Worm (Caenorhabditis elegans) whole organism, L1 larva: Measurements from ENCODE around the gene T20F7.3.
"Not testable (repeated sequence)": the region's sequence is repeated elsewhere in the genome, so short reads cannot be mapped to it uniquely, and the experiment has no call there.

Source experiments
- C16A3.4 ChIP-seq: fragments of 150-350 bp; optimal IDR thresholded peaks from 2 replicates; lab custom pipeline; 2014; ENCODE audit warnings: missing biosample characterization, missing genetic modification characterization
- C34B4.2 ChIP-seq: sonication (generic microtip); optimal IDR thresholded peaks from 2 replicates; lab custom pipeline; 2017; ENCODE audit warnings: mild to moderate bottlenecking, missing genetic modification characterization, missing compliant biosample characterization
- F16B12.6 ChIP-seq: fragments of 150-350 bp; optimal IDR thresholded peaks from 2 replicates; lab custom pipeline; 2014; ENCODE audit warnings: missing biosample characterization, missing genetic modification characterization
- aha-1 ChIP-seq: fragments of 150-350 bp; optimal IDR thresholded peaks from 2 replicates; lab custom pipeline; 2014; ENCODE audit warnings: missing biosample characterization, missing genetic modification characterization
- alr-1 ChIP-seq: fragments of 200-800 bp; sonication (Bioruptor generic); optimal IDR thresholded peaks from 2 replicates; lab custom pipeline; 2018; ENCODE audit warnings: borderline replicate concordance, mild to moderate bottlenecking, missing genetic modification characterization, missing compliant biosample characterization
- aly-2 ChIP-seq: fragments of 150-350 bp; optimal IDR thresholded peaks from 2 replicates; lab custom pipeline; 2014; ENCODE audit warnings: missing biosample characterization, missing genetic modification characterization
- ceh-82 ChIP-seq, 3 experiments: fragments of 150-350 bp in 1 of 3; sonication (generic microtip) in 2 of 3; optimal IDR thresholded peaks; 2 replicates each; lab custom pipeline; 2014 to 2017; ENCODE audit warnings: missing biosample characterization in 3 of 3, missing genetic modification characterization in 3 of 3
- dpl-1 ChIP-seq, 3 experiments: fragments of 150-350 bp in 2 of 3; sonication (generic microtip) in 1 of 3; optimal IDR thresholded peaks; 2 replicates each; lab custom pipeline; 2014 to 2017; ENCODE audit warnings: missing biosample characterization in 3 of 3, missing genetic modification characterization in 3 of 3, missing genetic modification reagents in 3 of 3
- efl-1 ChIP-seq, 4 experiments: fragments of 150-350 bp; optimal IDR thresholded peaks in 3 of 4; peaks in 1 of 4; 1 replicate in 1 of 4; 2 replicates in 3 of 4; lab custom pipeline; 2014; ENCODE audit warnings: missing biosample characterization in 2 of 4, missing genetic modification characterization in 2 of 4, missing genetic modification reagents in 2 of 4
- egl-27 ChIP-seq, 2 experiments: fragments of 150-350 bp in 1 of 2; sonication (generic microtip); optimal IDR thresholded peaks; 3 replicates each; lab custom pipeline; 2017 to 2018; ENCODE audit warnings: missing biosample characterization in 2 of 2, missing genetic modification characterization in 2 of 2, missing genetic modification reagents in 2 of 2
- elt-2 ChIP-seq: sonication (generic microtip); optimal IDR thresholded peaks from 2 replicates; lab custom pipeline; 2016; ENCODE audit warnings: missing genetic modification characterization, mild to moderate bottlenecking, inconsistent platforms, missing compliant biosample characterization, missing genetic modification reagents
- elt-3 ChIP-seq, 6 experiments: fragments of 150-350 bp in 1 of 6; sonication (generic microtip); optimal IDR thresholded peaks; 2 replicates each; lab custom pipeline; 2017 to 2018; ENCODE audit warnings: missing biosample characterization in 6 of 6, missing genetic modification characterization in 6 of 6, inconsistent platforms in 1 of 6
- fkh-10 ChIP-seq: sonication (generic microtip); optimal IDR thresholded peaks from 2 replicates; lab custom pipeline; 2017; ENCODE audit warnings: missing biosample characterization, missing genetic modification reagents, missing genetic modification characterization
- fkh-4 ChIP-seq: sonication (generic microtip); optimal IDR thresholded peaks from 2 replicates; lab custom pipeline; 2016; ENCODE audit warnings: missing compliant biosample characterization, missing genetic modification characterization, borderline replicate concordance
- grh-1 ChIP-seq: fragments of 200-800 bp; sonication (Bioruptor generic); IDR thresholded peaks from 2 replicates; pipeline ENCODE4 v1.3.6; 2022; ENCODE audit warnings: missing genetic modification reagents, missing genetic modification characterization, missing compliant biosample characterization
- hlh-17 ChIP-seq: fragments of 200-800 bp; sonication (Bioruptor generic); optimal IDR thresholded peaks from 2 replicates; lab custom pipeline; 2018; ENCODE audit warnings: missing genetic modification characterization, mild to moderate bottlenecking, missing compliant biosample characterization, moderate library complexity, borderline replicate concordance
- hlh-4 ChIP-seq: sonication (generic microtip); optimal IDR thresholded peaks from 2 replicates; lab custom pipeline; 2016; ENCODE audit warnings: mild to moderate bottlenecking, missing genetic modification characterization, missing compliant biosample characterization
- hpl-2 ChIP-seq: fragments of 150-350 bp; optimal IDR thresholded peaks from 2 replicates; lab custom pipeline; 2014; ENCODE audit warnings: missing biosample characterization, missing genetic modification reagents, missing genetic modification characterization
- irx-1 ChIP-seq: sonication (generic microtip); optimal IDR thresholded peaks from 2 replicates; lab custom pipeline; 2016; ENCODE audit warnings: missing genetic modification characterization, missing compliant biosample characterization
- lin-15B ChIP-seq: fragments of 150-350 bp; sonication (generic microtip); optimal IDR thresholded peaks from 3 replicates; lab custom pipeline; 2014; ENCODE audit warnings: missing biosample characterization, missing genetic modification characterization
- lsy-2 ChIP-seq, 2 experiments: fragments of 150-350 bp; optimal IDR thresholded peaks; 2 replicates each; lab custom pipeline; 2014; ENCODE audit warnings: missing biosample characterization in 2 of 2, missing genetic modification characterization in 2 of 2
- mab-9 ChIP-seq: fragments of 200-800 bp; sonication (Bioruptor generic); IDR thresholded peaks from 2 replicates; pipeline ENCODE4 v1.3.6; 2022; ENCODE audit warnings: missing genetic modification reagents, missing genetic modification characterization, missing compliant biosample characterization
- nhr-12 ChIP-seq: sonication (generic microtip); optimal IDR thresholded peaks from 2 replicates; lab custom pipeline; 2017; ENCODE audit warnings: missing biosample characterization, missing genetic modification characterization
- nhr-19 ChIP-seq: fragments of 200-800 bp; sonication (Bioruptor generic); conservative IDR thresholded peaks from 2 replicates; pipeline ENCODE4 v1.3.6; 2022; ENCODE audit warnings: missing genetic modification characterization, missing compliant biosample characterization
- nhr-20 ChIP-seq: sonication (generic microtip); optimal IDR thresholded peaks from 2 replicates; lab custom pipeline; 2016; ENCODE audit warnings: mild to moderate bottlenecking, missing genetic modification characterization, missing compliant biosample characterization
- nhr-47 ChIP-seq: sonication (generic microtip); optimal IDR thresholded peaks from 2 replicates; lab custom pipeline; 2016; ENCODE audit warnings: mild to moderate bottlenecking, missing genetic modification characterization, moderate library complexity, missing compliant biosample characterization
- nhr-71 ChIP-seq: sonication (generic microtip); optimal IDR thresholded peaks from 2 replicates; lab custom pipeline; 2016; ENCODE audit warnings: mild to moderate bottlenecking, missing genetic modification characterization, moderate library complexity, missing compliant biosample characterization
- nhr-77 ChIP-seq: fragments of 150-350 bp; optimal IDR thresholded peaks from 2 replicates; lab custom pipeline; 2014; ENCODE audit warnings: missing biosample characterization, missing genetic modification characterization
- nhr-84 ChIP-seq: sonication (generic microtip); optimal IDR thresholded peaks from 2 replicates; lab custom pipeline; 2017; ENCODE audit warnings: missing biosample characterization, missing genetic modification characterization
- nhr-85 ChIP-seq: sonication (generic microtip); peaks from one replicate; lab custom pipeline; 2016; ENCODE audit warnings: missing genetic modification characterization, inconsistent platforms, missing compliant biosample characterization
- nhr-90 ChIP-seq: sonication (generic microtip); optimal IDR thresholded peaks from 2 replicates; lab custom pipeline; 2016; ENCODE audit warnings: mild to moderate bottlenecking, missing genetic modification characterization, missing compliant biosample characterization; ENCODE audit not compliant: poor library complexity
- pqm-1 ChIP-seq: sonication (generic microtip); optimal IDR thresholded peaks from 3 replicates; lab custom pipeline; 2017; ENCODE audit warnings: missing biosample characterization, missing genetic modification characterization
- rnt-1 ChIP-seq: sonication (generic microtip); optimal IDR thresholded peaks from 2 replicates; lab custom pipeline; 2016; ENCODE audit warnings: mild to moderate bottlenecking, missing genetic modification characterization, moderate library complexity, missing compliant biosample characterization
- skn-1 ChIP-seq: fragments of 150-350 bp; optimal IDR thresholded peaks from 2 replicates; lab custom pipeline; 2014; ENCODE audit warnings: missing biosample characterization, missing genetic modification characterization
- snpc-4 ChIP-seq: fragments of 150-350 bp; optimal IDR thresholded peaks from 2 replicates; lab custom pipeline; 2014; ENCODE audit warnings: missing biosample characterization, missing genetic modification characterization
- sptf-1 ChIP-seq: fragments of 150-350 bp; optimal IDR thresholded peaks from 2 replicates; lab custom pipeline; 2014; ENCODE audit warnings: missing biosample characterization, missing genetic modification characterization
- tlp-1 ChIP-seq: fragments of 150-350 bp; optimal IDR thresholded peaks from 2 replicates; lab custom pipeline; 2014; ENCODE audit warnings: missing biosample characterization, missing genetic modification characterization
- unc-130 ChIP-seq: fragments of 150-350 bp; optimal IDR thresholded peaks from 2 replicates; lab custom pipeline; 2017; ENCODE audit warnings: missing biosample characterization, missing genetic modification characterization, inconsistent platforms
- unc-62 ChIP-seq: fragments of 150-350 bp; optimal IDR thresholded peaks from 2 replicates; lab custom pipeline; 2014; ENCODE audit warnings: missing biosample characterization, missing genetic modification reagents, missing genetic modification characterization
- vab-15 ChIP-seq: sonication (generic microtip); optimal IDR thresholded peaks from 2 replicates; lab custom pipeline; 2017; ENCODE audit warnings: missing genotype, mild to moderate bottlenecking, missing genetic modification characterization, missing compliant biosample characterization
- zag-1 ChIP-seq: fragments of 150-350 bp; optimal IDR thresholded peaks from 2 replicates; lab custom pipeline; 2014; ENCODE audit warnings: missing biosample characterization, missing genetic modification characterization
- ztf-4 ChIP-seq: fragments of 150-350 bp; optimal IDR thresholded peaks from 2 replicates; lab custom pipeline; 2014; ENCODE audit warnings: missing biosample characterization, missing genetic modification characterization

The T20F7.3 gene

DNA sequence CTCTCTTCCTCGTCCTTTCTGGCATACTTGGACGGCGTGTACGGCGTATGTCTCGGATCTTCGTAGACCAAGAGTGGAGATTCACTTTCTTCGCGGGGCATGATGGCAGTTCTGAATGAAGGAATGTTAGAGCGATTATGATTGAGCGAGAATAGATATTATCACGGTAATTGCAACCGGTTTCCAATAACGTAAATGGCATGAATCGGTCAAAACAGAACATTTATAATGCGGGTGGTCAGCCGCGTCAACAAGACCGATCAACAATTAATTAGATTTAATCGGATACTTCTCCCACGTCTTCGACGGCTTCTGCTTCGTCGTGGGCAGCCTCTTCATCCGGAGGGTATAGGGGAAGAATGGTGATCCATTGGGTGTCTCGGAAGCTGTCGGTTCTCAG, 25.5 kb upstream of the T20F7.3 start, which contains the start of gene F41G4.13:
TSS of gene F41G4.13 (minus strand) at position 101 of the 400 bp plus-strand sequence.
- TF ChIP-seq sptf-1, nhr-90, fkh-10: not testable (repeated sequence)

DNA sequence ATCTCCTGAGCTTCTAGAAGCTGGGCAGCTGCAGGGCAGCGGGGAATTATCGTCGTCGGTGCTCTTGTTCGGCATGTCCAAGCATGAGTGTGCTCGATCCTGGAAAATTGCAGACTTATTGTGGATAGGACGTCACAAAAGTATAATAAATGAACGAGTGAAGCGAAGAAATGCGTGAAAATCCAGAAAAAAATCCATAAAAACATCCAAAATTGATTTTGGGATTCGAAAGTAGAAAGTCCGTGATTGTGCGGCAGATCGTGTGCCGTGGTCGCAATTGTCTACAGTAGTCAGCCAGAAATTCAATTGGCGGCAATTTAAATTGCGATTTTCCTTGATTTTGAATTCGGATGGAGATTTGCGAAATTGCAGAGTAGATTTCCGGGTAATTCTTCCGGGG, 23.9 kb upstream of the T20F7.3 start, which contains the start of gene F41G4.7:
TSS of gene F41G4.7 (minus strand) at position 101 of the 400 bp plus-strand sequence.
- TF ChIP-seq hpl-2 (GFP tag; lab: Kevin White, UChicago) (no peak), nhr-20 (tag; lab: Kevin White, UChicago) (no peak), nhr-12 (tag; lab: Kevin White, UChicago) (no peak), lsy-2 (tag; optimal IDR thresholded peaks at IDR 0.05; lab: Kevin White, UChicago) (no peak), efl-1 (optimal IDR thresholded peaks at IDR 0.05; lab: Kevin White, UChicago) (no peak), efl-1 (GFP tag; optimal IDR thresholded peaks at IDR 0.05 in 1 of 2; lab: Kevin White, UChicago) (no peak), grh-1 (GFP tag; lab: Robert Waterston, UW) (no peak), pqm-1 (tag; lab: Kevin White, UChicago) (no peak), lin-15B (tag; lab: Kevin White, UChicago) (no peak)

DNA sequence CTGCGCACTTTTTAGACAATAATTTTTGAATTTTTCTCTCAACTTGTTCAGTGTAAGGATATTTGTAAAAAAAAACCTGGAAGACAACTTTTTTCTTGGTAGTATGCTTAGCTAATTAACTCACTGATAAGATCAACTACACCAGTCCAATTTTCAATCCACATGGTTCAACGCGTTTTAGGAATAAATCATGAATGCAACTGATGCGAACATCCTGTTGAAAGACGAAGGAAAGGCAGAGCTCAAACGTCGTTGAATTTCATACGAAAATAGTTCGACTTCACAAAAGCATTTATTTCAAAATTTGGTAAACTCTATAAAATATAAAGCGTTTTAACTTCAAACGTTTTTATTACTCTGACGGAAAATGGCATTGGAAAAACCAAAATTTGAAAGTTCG, 19.5 kb upstream of the T20F7.3 start, which contains the start of gene dyla-1:
TSS of gene dyla-1 (plus strand) at position 301 of the 400 bp plus-strand sequence.
- TF ChIP-seq aha-1 (tag; lab: Kevin White, UChicago) (no peak), zag-1 (tag; lab: Kevin White, UChicago) (no peak)

DNA sequence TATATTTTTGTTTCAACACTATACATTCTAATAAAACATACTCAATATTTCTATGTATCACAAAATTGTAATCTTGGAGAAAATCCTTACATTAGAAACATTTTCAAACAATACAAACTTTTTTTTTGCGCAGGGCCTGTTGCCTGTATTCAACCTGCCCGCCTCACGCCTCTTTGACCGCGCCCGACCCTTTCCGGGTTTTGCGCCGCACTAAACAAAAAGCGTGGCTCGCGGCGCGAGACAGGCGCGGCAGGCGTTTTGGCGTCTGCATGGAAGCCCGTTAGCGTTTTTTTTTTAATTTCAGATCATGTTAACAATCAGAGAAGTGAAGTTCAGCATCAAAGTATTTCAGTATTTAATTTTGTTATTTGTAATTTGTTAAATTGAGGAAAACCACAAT, 17.3 kb upstream of the T20F7.3 start:
- no peak for TF ChIP-seq pqm-1 (tag; lab: Kevin White, UChicago)
- no peak for TF ChIP-seq aly-2 (tag; lab: Kevin White, UChicago)
- no peak for TF ChIP-seq elt-2
- TF ChIP-seq efl-1 (optimal IDR thresholded peaks at IDR 0.05; lab: Kevin White, UChicago), result no peak
- TF ChIP-seq efl-1 (GFP tag; optimal IDR thresholded peaks at IDR 0.05 in 1 of 2; lab: Kevin White, UChicago), result no peak
- TF ChIP-seq vab-15 (tag; lab: Kevin White, UChicago), result no peak
- TF ChIP-seq nhr-85, result no peak
- no peak for TF ChIP-seq nhr-71 (tag; lab: Kevin White, UChicago)

DNA sequence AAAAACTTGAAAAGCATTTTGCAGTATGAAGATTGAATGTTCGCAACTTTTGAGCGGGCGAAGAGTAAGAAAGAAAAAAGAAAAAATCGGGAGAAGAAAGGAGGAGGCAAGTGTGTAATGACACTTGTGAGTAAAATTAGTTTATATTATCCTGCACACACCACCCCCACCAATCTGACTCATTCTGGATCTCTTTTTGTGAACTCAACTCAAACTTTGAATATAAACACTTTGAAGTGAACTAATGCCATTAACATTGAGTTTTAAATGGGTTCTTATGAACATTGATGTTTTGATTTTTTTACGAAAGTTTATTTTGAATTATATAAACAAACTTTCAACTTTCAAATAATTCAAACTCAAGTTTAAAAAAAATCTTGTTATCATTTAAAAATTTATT, 15.3 kb upstream of the T20F7.3 start, which contains the start of gene F41G4.8:
TSS of gene F41G4.8 (minus strand) at position 101 of the 400 bp plus-strand sequence.
- TF ChIP-seq pqm-1 (tag; lab: Kevin White, UChicago), result no peak
- no peak for TF ChIP-seq rnt-1
- no peak for TF ChIP-seq snpc-4 (tag; lab: Kevin White, UChicago)
- no peak for TF ChIP-seq mab-9 (GFP tag; lab: Robert Waterston, UW)
- TF ChIP-seq nhr-47 (tag; lab: Kevin White, UChicago), result no peak
- TF ChIP-seq tlp-1 (tag; lab: Kevin White, UChicago), result no peak
- TF ChIP-seq ztf-4 (tag; lab: Kevin White, UChicago), result no peak
- no peak for TF ChIP-seq C16A3.4 (tag; lab: Kevin White, UChicago)
- TF ChIP-seq fkh-4, result no peak
- no peak for TF ChIP-seq alr-1 (tag; lab: Kevin White, UChicago)
- TF ChIP-seq nhr-19, result no peak
- TF ChIP-seq ceh-82 (tag; optimal IDR thresholded peaks at IDR 0.05; lab: Kevin White, UChicago), result no peak
- no peak for TF ChIP-seq egl-27 (tag; optimal IDR thresholded peaks at IDR 0.05; lab: Kevin White, UChicago)
- TF ChIP-seq skn-1 (tag; lab: Kevin White, UChicago), result no peak
- no peak for TF ChIP-seq hlh-17
- no peak for TF ChIP-seq aly-2 (tag; lab: Kevin White, UChicago)
- TF ChIP-seq sptf-1, result no peak

- TF ChIP-seq ceh-82 (tag; optimal IDR thresholded peaks at IDR 0.05; lab: Kevin White, UChicago), result no peak
- TF ChIP-seq nhr-84 (tag; lab: Kevin White, UChicago), result no peak
- no peak for TF ChIP-seq F16B12.6 (tag; lab: Kevin White, UChicago)
- TF ChIP-seq mab-9 (GFP tag; lab: Robert Waterston, UW), result no peak
- no peak for TF ChIP-seq elt-3 (tag; optimal IDR thresholded peaks at IDR 0.05; lab: Kevin White, UChicago)
- no peak for TF ChIP-seq dpl-1 (GFP tag; optimal IDR thresholded peaks at IDR 0.05; lab: Kevin White, UChicago)
- no peak for TF ChIP-seq hlh-4 (tag; lab: Kevin White, UChicago)
- TF ChIP-seq nhr-77 (tag; lab: Kevin White, UChicago), result no peak
- no peak for TF ChIP-seq nhr-47 (tag; lab: Kevin White, UChicago)
- TF ChIP-seq nhr-71 (tag; lab: Kevin White, UChicago), result no peak
- no peak for TF ChIP-seq unc-130 (tag; lab: Kevin White, UChicago)
- TF ChIP-seq C34B4.2 (tag; lab: Kevin White, UChicago), result no peak
- no peak for TF ChIP-seq fkh-10
- TF ChIP-seq irx-1 (tag; lab: Kevin White, UChicago), result no peak
- TF ChIP-seq unc-62 (GFP tag; lab: Kevin White, UChicago), result no peak
- TF ChIP-seq, all 84 proteins: peak for 0
These were observed 3.1 kb downstream of the T20F7.3 start for ce11 chrX:16863320-16863719.
